Worm (Caenorhabditis elegans) whole organism, L1 larva: ENCODE data around the gene C18C4.7.

ENCODE experiments used
- C04F5.9 ChIP-seq: sonication (generic microtip); optimal IDR thresholded peaks from 2 replicates; lab custom pipeline; 2016; ENCODE audit warnings: missing genetic modification characterization, missing compliant biosample characterization
- C34B4.2 ChIP-seq: sonication (generic microtip); optimal IDR thresholded peaks from 2 replicates; lab custom pipeline; 2017; ENCODE audit warnings: mild to moderate bottlenecking, missing genetic modification characterization, missing compliant biosample characterization
- F16B12.6 ChIP-seq: fragments of 150-350 bp; optimal IDR thresholded peaks from 2 replicates; lab custom pipeline; 2014; ENCODE audit warnings: missing biosample characterization, missing genetic modification characterization
- Y116A8C.19 ChIP-seq: sonication (generic microtip); optimal IDR thresholded peaks from 2 replicates; lab custom pipeline; 2016; ENCODE audit warnings: missing compliant biosample characterization, missing genetic modification characterization, borderline replicate concordance
- alr-1 ChIP-seq: fragments of 200-800 bp; sonication (Bioruptor generic); optimal IDR thresholded peaks from 2 replicates; lab custom pipeline; 2018; ENCODE audit warnings: borderline replicate concordance, mild to moderate bottlenecking, missing genetic modification characterization, missing compliant biosample characterization
- aly-2 ChIP-seq: fragments of 150-350 bp; optimal IDR thresholded peaks from 2 replicates; lab custom pipeline; 2014; ENCODE audit warnings: missing biosample characterization, missing genetic modification characterization
- ama-1 ChIP-seq: fragments of 150-350 bp; optimal IDR thresholded peaks from 2 replicates; lab custom pipeline; 2014
- blmp-1 ChIP-seq: fragments of 150-350 bp; optimal IDR thresholded peaks from 2 replicates; lab custom pipeline; 2014; ENCODE audit warnings: missing biosample characterization, missing genetic modification characterization
- ceh-63 ChIP-seq: fragments of 200-800 bp; sonication (Bioruptor generic); optimal IDR thresholded peaks from 2 replicates; lab custom pipeline; 2018; ENCODE audit warnings: mild to moderate bottlenecking, missing genetic modification characterization, missing compliant biosample characterization
- ceh-82 ChIP-seq, 3 experiments: fragments of 150-350 bp in 1 of 3; sonication (generic microtip) in 2 of 3; optimal IDR thresholded peaks; 2 replicates each; lab custom pipeline; 2014 to 2017; ENCODE audit warnings: missing biosample characterization in 3 of 3, missing genetic modification characterization in 3 of 3
- ceh-88 ChIP-seq: fragments of 200-800 bp; sonication (Bioruptor generic); IDR thresholded peaks from 2 replicates; pipeline ENCODE4 v1.3.6; 2022; ENCODE audit warnings: missing genetic modification characterization, missing compliant biosample characterization
- ceh-90 ChIP-seq: sonication (generic microtip); optimal IDR thresholded peaks from 2 replicates; lab custom pipeline; 2016; ENCODE audit warnings: missing genetic modification characterization, missing compliant biosample characterization
- ces-1 ChIP-seq: fragments of 150-350 bp; optimal IDR thresholded peaks from 2 replicates; lab custom pipeline; 2014; ENCODE audit warnings: missing biosample characterization, missing genetic modification reagents, missing genetic modification characterization
- dpl-1 ChIP-seq, 3 experiments: fragments of 150-350 bp in 2 of 3; sonication (generic microtip) in 1 of 3; optimal IDR thresholded peaks; 2 replicates each; lab custom pipeline; 2014 to 2017; ENCODE audit warnings: missing biosample characterization in 3 of 3, missing genetic modification characterization in 3 of 3, missing genetic modification reagents in 3 of 3
- dsc-1 ChIP-seq: sonication (generic microtip); optimal IDR thresholded peaks from 2 replicates; lab custom pipeline; 2016; ENCODE audit warnings: mild to moderate bottlenecking, missing genetic modification characterization, missing compliant biosample characterization
- efl-1 ChIP-seq, 4 experiments: fragments of 150-350 bp; optimal IDR thresholded peaks in 3 of 4; peaks in 1 of 4; 1 replicate in 1 of 4; 2 replicates in 3 of 4; lab custom pipeline; 2014; ENCODE audit warnings: missing biosample characterization in 2 of 4, missing genetic modification characterization in 2 of 4, missing genetic modification reagents in 2 of 4
- efl-3 ChIP-seq: fragments of 200-800 bp; sonication (Bioruptor generic); optimal IDR thresholded peaks from 2 replicates; lab custom pipeline; 2018; ENCODE audit warnings: mild to moderate bottlenecking, missing genetic modification characterization, missing compliant biosample characterization
- egl-27 ChIP-seq, 2 experiments: fragments of 150-350 bp in 1 of 2; sonication (generic microtip); optimal IDR thresholded peaks; 3 replicates each; lab custom pipeline; 2017 to 2018; ENCODE audit warnings: missing biosample characterization in 2 of 2, missing genetic modification characterization in 2 of 2, missing genetic modification reagents in 2 of 2
- fkh-8 ChIP-seq: sonication (generic microtip); optimal IDR thresholded peaks from 2 replicates; lab custom pipeline; 2016; ENCODE audit warnings: mild to moderate bottlenecking, missing genetic modification characterization, missing compliant biosample characterization
- grh-1 ChIP-seq: fragments of 200-800 bp; sonication (Bioruptor generic); IDR thresholded peaks from 2 replicates; pipeline ENCODE4 v1.3.6; 2022; ENCODE audit warnings: missing genetic modification reagents, missing genetic modification characterization, missing compliant biosample characterization
- hlh-4 ChIP-seq: sonication (generic microtip); optimal IDR thresholded peaks from 2 replicates; lab custom pipeline; 2016; ENCODE audit warnings: mild to moderate bottlenecking, missing genetic modification characterization, missing compliant biosample characterization
- jun-1 ChIP-seq: fragments of 150-350 bp; optimal IDR thresholded peaks from 2 replicates; lab custom pipeline; 2014; ENCODE audit warnings: missing biosample characterization, missing genetic modification reagents, missing genetic modification characterization
- lin-13 ChIP-seq: fragments of 150-350 bp; optimal IDR thresholded peaks from 2 replicates; lab custom pipeline; 2014; ENCODE audit warnings: missing biosample characterization, missing genetic modification reagents, missing genetic modification characterization
- lin-15B ChIP-seq: fragments of 150-350 bp; sonication (generic microtip); optimal IDR thresholded peaks from 3 replicates; lab custom pipeline; 2014; ENCODE audit warnings: missing biosample characterization, missing genetic modification characterization
- lir-3 ChIP-seq: sonication (generic microtip); optimal IDR thresholded peaks from 2 replicates; lab custom pipeline; 2016; ENCODE audit warnings: mild to moderate bottlenecking, missing genetic modification characterization, moderate library complexity, missing compliant biosample characterization; ENCODE audit not compliant: poor library complexity
- lsy-2 ChIP-seq, 2 experiments: fragments of 150-350 bp; optimal IDR thresholded peaks; 2 replicates each; lab custom pipeline; 2014; ENCODE audit warnings: missing biosample characterization in 2 of 2, missing genetic modification characterization in 2 of 2
- mef-2 ChIP-seq: fragments of 150-350 bp; optimal IDR thresholded peaks from 2 replicates; lab custom pipeline; 2014; ENCODE audit warnings: missing biosample characterization, missing genetic modification characterization
- nhr-19 ChIP-seq: fragments of 200-800 bp; sonication (Bioruptor generic); conservative IDR thresholded peaks from 2 replicates; pipeline ENCODE4 v1.3.6; 2022; ENCODE audit warnings: missing genetic modification characterization, missing compliant biosample characterization
- nhr-47 ChIP-seq: sonication (generic microtip); optimal IDR thresholded peaks from 2 replicates; lab custom pipeline; 2016; ENCODE audit warnings: mild to moderate bottlenecking, missing genetic modification characterization, moderate library complexity, missing compliant biosample characterization
- nhr-71 ChIP-seq: sonication (generic microtip); optimal IDR thresholded peaks from 2 replicates; lab custom pipeline; 2016; ENCODE audit warnings: mild to moderate bottlenecking, missing genetic modification characterization, moderate library complexity, missing compliant biosample characterization
- nhr-84 ChIP-seq: sonication (generic microtip); optimal IDR thresholded peaks from 2 replicates; lab custom pipeline; 2017; ENCODE audit warnings: missing biosample characterization, missing genetic modification characterization
- nhr-90 ChIP-seq: sonication (generic microtip); optimal IDR thresholded peaks from 2 replicates; lab custom pipeline; 2016; ENCODE audit warnings: mild to moderate bottlenecking, missing genetic modification characterization, missing compliant biosample characterization; ENCODE audit not compliant: poor library complexity
- pax-3 ChIP-seq: fragments of 200-800 bp; sonication (Bioruptor generic); optimal IDR thresholded peaks from 2 replicates; lab custom pipeline; 2018; ENCODE audit warnings: mild to moderate bottlenecking, missing genetic modification characterization, moderate library complexity, missing compliant biosample characterization
- pqm-1 ChIP-seq: sonication (generic microtip); optimal IDR thresholded peaks from 3 replicates; lab custom pipeline; 2017; ENCODE audit warnings: missing biosample characterization, missing genetic modification characterization
- rnt-1 ChIP-seq: sonication (generic microtip); optimal IDR thresholded peaks from 2 replicates; lab custom pipeline; 2016; ENCODE audit warnings: mild to moderate bottlenecking, missing genetic modification characterization, moderate library complexity, missing compliant biosample characterization
- skn-1 ChIP-seq: fragments of 150-350 bp; optimal IDR thresholded peaks from 2 replicates; lab custom pipeline; 2014; ENCODE audit warnings: missing biosample characterization, missing genetic modification characterization
- snpc-4 ChIP-seq: fragments of 150-350 bp; optimal IDR thresholded peaks from 2 replicates; lab custom pipeline; 2014; ENCODE audit warnings: missing biosample characterization, missing genetic modification characterization
- snu-23 ChIP-seq: sonication (generic microtip); optimal IDR thresholded peaks from 2 replicates; lab custom pipeline; 2016; ENCODE audit warnings: missing genetic modification characterization, missing compliant biosample characterization
- sox-4 ChIP-seq: sonication (generic microtip); optimal IDR thresholded peaks from 2 replicates; lab custom pipeline; 2016; ENCODE audit warnings: missing genetic modification characterization, missing compliant biosample characterization
- sptf-1 ChIP-seq: fragments of 150-350 bp; optimal IDR thresholded peaks from 2 replicates; lab custom pipeline; 2014; ENCODE audit warnings: missing biosample characterization, missing genetic modification characterization
- sup-37 ChIP-seq: fragments of 200-800 bp; sonication (Bioruptor generic); optimal IDR thresholded peaks from 2 replicates; lab custom pipeline; 2018; ENCODE audit warnings: mild to moderate bottlenecking, missing genetic modification characterization, missing compliant biosample characterization
- swsn-7 ChIP-seq: sonication (generic microtip); optimal IDR thresholded peaks from 2 replicates; lab custom pipeline; 2016; ENCODE audit warnings: missing genetic modification characterization, missing compliant biosample characterization
- unc-30 ChIP-seq: sonication (generic microtip); optimal IDR thresholded peaks from 2 replicates; lab custom pipeline; 2017; ENCODE audit warnings: missing biosample characterization, missing genetic modification characterization
- unc-86 ChIP-seq: sonication (generic microtip); optimal IDR thresholded peaks from 2 replicates; lab custom pipeline; 2016; ENCODE audit warnings: missing genetic modification characterization, missing compliant biosample characterization
- ztf-11 ChIP-seq, 2 experiments: sonication (generic microtip); optimal IDR thresholded peaks; 2 replicates each; lab custom pipeline; 2016 to 2017; ENCODE audit warnings: missing genetic modification characterization in 2 of 2, missing biosample characterization in 1 of 2, missing compliant biosample characterization in 1 of 2

Gene C18C4.7

ce11 chrV:5587955-5588354 is 20.9 kb upstream of the C18C4.7 start:
- no peak for TF ChIP-seq jun-1
- TF ChIP-seq ces-1 (GFP tag; lab: Kevin White, UChicago), result no peak

ce11 chrV:5587042-5587441 is 20.0 kb upstream of the C18C4.7 start:
- no peak for TF ChIP-seq ces-1 (GFP tag; lab: Kevin White, UChicago)
- no peak for TF ChIP-seq blmp-1 (tag; lab: Kevin White, UChicago)
- no peak for TF ChIP-seq lin-15B (tag; lab: Kevin White, UChicago)
- no peak for TF ChIP-seq sup-37 (GFP tag; lab: Kevin White, UChicago)
- no peak for TF ChIP-seq sox-4 (tag; lab: Kevin White, UChicago)
- peak; percentile 22 for TF ChIP-seq rnt-1 (tag; lab: Kevin White, UChicago)
- TF ChIP-seq nhr-19 (GFP tag; lab: Robert Waterston, UW), result 0 out of 2 replicates have a peak, but pooled peaks have one; percentile 11
- peak; percentile 35 for TF ChIP-seq F16B12.6
- TF ChIP-seq fkh-8 (tag; lab: Kevin White, UChicago), result no peak
- TF ChIP-seq aly-2 (tag; lab: Kevin White, UChicago), result no peak
- no peak for TF ChIP-seq nhr-47
- no peak for TF ChIP-seq ama-1 (lab: Kevin White, UChicago)
- TF ChIP-seq efl-3 (GFP tag; lab: Kevin White, UChicago), result no peak
- no peak for TF ChIP-seq alr-1 (tag; lab: Kevin White, UChicago)
- no peak for TF ChIP-seq snu-23 (GFP tag; lab: Kevin White, UChicago)
- no peak for TF ChIP-seq mef-2 (tag; lab: Kevin White, UChicago)
- TF ChIP-seq pqm-1 (tag; lab: Kevin White, UChicago), result no peak
- TF ChIP-seq nhr-84 (tag; lab: Kevin White, UChicago), result no peak
- no peak for TF ChIP-seq swsn-7 (tag; lab: Kevin White, UChicago)
- no peak for TF ChIP-seq ceh-90
- no peak for TF ChIP-seq grh-1 (GFP tag; lab: Robert Waterston, UW)
- no peak for TF ChIP-seq unc-86
- no peak for TF ChIP-seq nhr-71 (tag; lab: Kevin White, UChicago)
- TF ChIP-seq lsy-2 (tag; optimal IDR thresholded peaks at IDR 0.05; lab: Kevin White, UChicago), result peak in 1 of 2 experiments; percentile 55
- no peak for TF ChIP-seq ztf-11 (tag; optimal IDR thresholded peaks at IDR 0.05; lab: Kevin White, UChicago)
- no peak for TF ChIP-seq ceh-63 (GFP tag; lab: Kevin White, UChicago)
- TF ChIP-seq ceh-82 (tag; optimal IDR thresholded peaks at IDR 0.05; lab: Kevin White, UChicago), result peak in 1 of 3 experiments; percentile 8
- TF ChIP-seq lin-13 (GFP tag; lab: Kevin White, UChicago), result no peak
- TF ChIP-seq Y116A8C.19 (tag; lab: Kevin White, UChicago), result no peak
- no peak for TF ChIP-seq jun-1
- TF ChIP-seq nhr-90 (tag; lab: Kevin White, UChicago), result no peak
- no peak for TF ChIP-seq lir-3
- no peak for TF ChIP-seq hlh-4 (tag; lab: Kevin White, UChicago)
- TF ChIP-seq efl-1 (optimal IDR thresholded peaks at IDR 0.05; lab: Kevin White, UChicago), result no peak
- TF ChIP-seq efl-1 (GFP tag; optimal IDR thresholded peaks at IDR 0.05 in 1 of 2; lab: Kevin White, UChicago), result peak in 1 of 2 experiments; percentile 65
- TF ChIP-seq unc-30 (tag; lab: Kevin White, UChicago), result no peak
- no peak for TF ChIP-seq sptf-1 (tag; lab: Kevin White, UChicago)
- peak; percentile 95 for TF ChIP-seq snpc-4 (tag; lab: Kevin White, UChicago)
- no peak for TF ChIP-seq ceh-88 (GFP tag; lab: Robert Waterston, UW)
- TF ChIP-seq C04F5.9, result no peak
- TF ChIP-seq egl-27 (tag; optimal IDR thresholded peaks at IDR 0.05; lab: Kevin White, UChicago), result no peak
- TF ChIP-seq C34B4.2 (tag; lab: Kevin White, UChicago), result no peak
- TF ChIP-seq dsc-1 (tag; lab: Kevin White, UChicago), result no peak
- TF ChIP-seq skn-1, result peak; percentile 48
- TF ChIP-seq dpl-1 (GFP tag; optimal IDR thresholded peaks at IDR 0.05; lab: Kevin White, UChicago), result no peak
- no peak for TF ChIP-seq pax-3 (tag; lab: Kevin White, UChicago)
